Worm (Caenorhabditis elegans): Measurements from ENCODE around the gene Y14H12A.1.
A peak's percentile ranks its signal among the peaks of the same experiment; 100 is the strongest.

Gene Y14H12A.1

ce11 chrII:3956744-3957143, 36.3 kb upstream of the Y14H12A.1 start:
- TF ChIP-seq sem-4 (tag; optimal IDR thresholded peaks at IDR 0.05) (peak; percentile 66), F13H6.1 (tag; optimal IDR thresholded peaks at IDR 0.05) (peak; percentile 47), peb-1 (tag; optimal IDR thresholded peaks at IDR 0.05) (no peak), sma-9 (GFP tag; optimal IDR thresholded peaks at IDR 0.05) (peak; percentile 44), sma-9 (tag; optimal IDR thresholded peaks at IDR 0.05) (no peak), zag-1 (tag; optimal IDR thresholded peaks at IDR 0.05) (peak; percentile 6), lsy-2 (tag; optimal IDR thresholded peaks at IDR 0.05) (peak in 1 of 2 experiments; percentile 50), lin-11 (tag; optimal IDR thresholded peaks at IDR 0.05) (no peak), mab-5 (tag; optimal IDR thresholded peaks at IDR 0.05) (peak; percentile 14), C34F6.9 (tag; optimal IDR thresholded peaks at IDR 0.05) (peak; percentile 76), unc-55 (GFP tag; optimal IDR thresholded peaks at IDR 0.05) (peak; percentile 27), ztf-1 (GFP tag; conservative IDR thresholded peaks at IDR 0.05) (no peak), crh-2 (tag; optimal IDR thresholded peaks at IDR 0.05) (peak; percentile 5), nhr-12 (tag; optimal IDR thresholded peaks at IDR 0.05) (no peak), lin-13 (GFP tag; optimal IDR thresholded peaks at IDR 0.05) (no peak), dmd-4 (tag; optimal IDR thresholded peaks at IDR 0.05) (no peak)

ce11 chrII:3957455-3958212, 35.4 kb upstream of the Y14H12A.1 start:
- TF ChIP-seq snpc-4 (tag; optimal IDR thresholded peaks at IDR 0.05): no peak
- no peak for TF ChIP-seq alr-1 (tag; optimal IDR thresholded peaks at IDR 0.05)
- TF ChIP-seq nhr-23 (tag; optimal IDR thresholded peaks at IDR 0.05): no peak
- TF ChIP-seq gmeb-1 (tag; optimal IDR thresholded peaks at IDR 0.05): peak; percentile 5
- peak; percentile 61 for TF ChIP-seq crh-2 (tag; optimal IDR thresholded peaks at IDR 0.05)

DNA sequence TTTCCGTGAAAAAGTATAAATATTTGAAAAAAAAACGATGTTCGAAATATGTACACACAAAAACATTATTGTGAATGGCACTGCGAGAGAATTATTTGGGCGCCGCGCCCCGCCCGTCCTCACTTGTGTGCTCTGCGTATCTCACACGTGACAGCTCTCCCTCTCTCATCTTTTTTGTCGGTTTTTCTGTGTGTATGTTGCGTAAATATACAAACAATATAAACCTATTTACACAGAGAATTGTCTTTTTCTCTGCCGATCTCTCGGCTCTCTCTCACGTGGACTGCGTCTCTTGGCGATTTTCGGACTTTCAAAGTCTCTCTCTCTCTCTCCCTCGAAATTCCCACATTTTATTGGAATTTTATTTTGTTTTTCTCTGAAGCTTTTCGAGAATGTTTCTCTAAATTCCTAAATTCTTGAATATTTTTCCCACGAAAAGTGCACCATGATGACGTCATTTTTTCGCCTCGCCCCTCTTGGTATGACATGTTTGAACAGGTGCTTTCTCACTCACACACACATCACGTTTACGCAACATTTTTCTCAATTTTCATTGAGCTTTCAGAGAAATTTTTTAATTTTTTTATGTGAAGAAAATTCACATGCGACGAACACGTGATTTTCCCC, 34.2 kb upstream of the Y14H12A.1 start:
- TF ChIP-seq ztf-11 (tag; optimal IDR thresholded peaks at IDR 0.05) (no peak), C34F6.9 (tag; optimal IDR thresholded peaks at IDR 0.05) (peak; percentile 76), nhr-21 (tag; optimal IDR thresholded peaks at IDR 0.05) (peak; percentile 42), crh-2 (tag; optimal IDR thresholded peaks at IDR 0.05) (peak; percentile 77), lin-11 (tag; optimal IDR thresholded peaks at IDR 0.05) (no peak), elt-1 (tag; optimal IDR thresholded peaks at IDR 0.05) (no peak), nhr-77 (tag; optimal IDR thresholded peaks at IDR 0.05) (no peak), nhr-23 (tag; optimal IDR thresholded peaks at IDR 0.05) (no peak), peb-1 (tag; optimal IDR thresholded peaks at IDR 0.05) (no peak), lsy-2 (tag; optimal IDR thresholded peaks at IDR 0.05) (peak; percentile 33 to 81), nhr-12 (tag; optimal IDR thresholded peaks at IDR 0.05) (no peak), aly-2 (tag; optimal IDR thresholded peaks at IDR 0.05) (no peak), mab-5 (tag; optimal IDR thresholded peaks at IDR 0.05) (peak; percentile 56), unc-39 (tag; optimal IDR thresholded peaks at IDR 0.05) (no peak), skn-1 (tag; optimal IDR thresholded peaks at IDR 0.05) (peak; percentile 27), R02D3.7 (tag; optimal IDR thresholded peaks at IDR 0.05) (no peak), fos-1 (tag; optimal IDR thresholded peaks at IDR 0.05) (peak; percentile 55), nhr-10 (tag; optimal IDR thresholded peaks at IDR 0.05) (no peak), blmp-1 (tag; optimal IDR thresholded peaks at IDR 0.05; ENCODE audit: insufficient read depth) (no peak), ceh-82 (tag; optimal IDR thresholded peaks at IDR 0.05) (no peak), sem-4 (tag; optimal IDR thresholded peaks at IDR 0.05) (no peak), sma-9 (GFP tag; optimal IDR thresholded peaks at IDR 0.05) (peak; percentile 95), sma-9 (tag; optimal IDR thresholded peaks at IDR 0.05) (no peak), ZK546.5 (tag; optimal IDR thresholded peaks at IDR 0.05) (no peak), mbf-1 (tag; optimal IDR thresholded peaks at IDR 0.05) (no peak), F13H6.1 (tag; optimal IDR thresholded peaks at IDR 0.05) (peak; percentile 96), nhr-237 (tag; optimal IDR thresholded peaks at IDR 0.05) (no peak), dmd-4 (tag; optimal IDR thresholded peaks at IDR 0.05) (no peak), ztf-1 (GFP tag; conservative IDR thresholded peaks at IDR 0.05) (no peak), nhr-129 (tag; optimal IDR thresholded peaks at IDR 0.05) (peak; percentile 71), gmeb-1 (tag; optimal IDR thresholded peaks at IDR 0.05) (peak; percentile 39), nhr-6 (tag; optimal IDR thresholded peaks at IDR 0.05) (peak; percentile 55), ama-1 (optimal IDR thresholded peaks at IDR 0.05) (peak; percentile 18), sma-3 (GFP tag; optimal IDR thresholded peaks at IDR 0.05) (peak; percentile 51), nhr-11 (tag; optimal IDR thresholded peaks at IDR 0.05) (no peak), ceh-16 (tag; optimal IDR thresholded peaks at IDR 0.05) (no peak), alr-1 (tag; optimal IDR thresholded peaks at IDR 0.05) (no peak), egl-27 (tag; optimal IDR thresholded peaks at IDR 0.05) (peak; percentile 69), unc-55 (GFP tag; optimal IDR thresholded peaks at IDR 0.05) (peak; percentile 70), zag-1 (tag; optimal IDR thresholded peaks at IDR 0.05) (peak; percentile 69), lin-13 (GFP tag; optimal IDR thresholded peaks at IDR 0.05) (no peak), snpc-4 (tag; optimal IDR thresholded peaks at IDR 0.05) (peak; percentile 11), nhr-25 (tag; optimal IDR thresholded peaks at IDR 0.05) (peak; percentile 29), unc-62 (GFP tag; optimal IDR thresholded peaks at IDR 0.05) (no peak), Y55F3AM.14 (GFP tag; optimal IDR thresholded peaks at IDR 0.05) (peak; percentile 89)

Measured in whole organism, L2 larva.